Fruit fly (Drosophila melanogaster) whole organism, embryonic: ENCODE data around the gene gish.

Source experiments
- Antp ChIP-seq: fragments of 200-800 bp; sonication (Bioruptor generic); optimal IDR thresholded peaks from 3 replicates; lab custom pipeline; 2016; ENCODE audit warnings: missing biosample characterization, missing genetic modification characterization
- B-H1 ChIP-seq: fragments of 200-800 bp; sonication (Bioruptor generic); IDR thresholded peaks from 3 replicates; pipeline ENCODE4 v1.3.6; 2022; ENCODE audit warnings: missing biosample characterization, missing genetic modification characterization
- CG10147 ChIP-seq: fragments of 200-800 bp; sonication (Bioruptor generic); optimal IDR thresholded peaks from 2 replicates; lab custom pipeline; 2019; ENCODE audit warnings: missing biosample characterization, mild to moderate bottlenecking, missing genetic modification characterization, moderate library complexity
- CG10274 ChIP-seq: fragments of 200-800 bp; sonication (Bioruptor generic); optimal IDR thresholded peaks from 3 replicates; lab custom pipeline; 2017; ENCODE audit warnings: missing biosample characterization, mild to moderate bottlenecking, missing genetic modification characterization
- CG11723 ChIP-seq: fragments of 200-800 bp; sonication (Bioruptor generic); optimal IDR thresholded peaks from 2 replicates; lab custom pipeline; 2017; ENCODE audit warnings: missing biosample characterization, mild to moderate bottlenecking, missing genetic modification characterization
- CG1233 ChIP-seq: fragments of 200-800 bp; sonication (Bioruptor generic); optimal IDR thresholded peaks from 4 replicates; lab custom pipeline; 2018; ENCODE audit warnings: missing biosample characterization, mild to moderate bottlenecking, missing genetic modification characterization
- CG14710 ChIP-seq: fragments of 200-800 bp; sonication (Bioruptor generic); optimal IDR thresholded peaks from 3 replicates; lab custom pipeline; 2019; ENCODE audit warnings: missing biosample characterization, mild to moderate bottlenecking, missing genetic modification characterization, moderate library complexity
- CG30020 ChIP-seq: fragments of 200-800 bp; optimal IDR thresholded peaks from 2 replicates; lab custom pipeline; 2019; ENCODE audit warnings: missing biosample characterization, mild to moderate bottlenecking, missing genetic modification characterization, moderate library complexity
- CG30431 ChIP-seq: fragments of 200-800 bp; sonication (Bioruptor generic); optimal IDR thresholded peaks from 2 replicates; lab custom pipeline; 2017; ENCODE audit warnings: missing biosample characterization, missing genetic modification characterization
- CG31441 ChIP-seq: fragments of 200-800 bp; sonication (Bioruptor generic); IDR thresholded peaks from 2 replicates; pipeline ENCODE4 v1.3.6; 2022; ENCODE audit warnings: missing biosample characterization, missing genetic modification characterization
- CG3407 ChIP-seq: fragments of 200-800 bp; sonication (Bioruptor generic); optimal IDR thresholded peaks from 2 replicates; lab custom pipeline; 2018; ENCODE audit warnings: missing biosample characterization, mild to moderate bottlenecking, missing genetic modification characterization
- CG3726 ChIP-seq: fragments of 200-800 bp; sonication (Bioruptor generic); IDR thresholded peaks from 3 replicates; pipeline ENCODE4, ENCODE4 v1.3.6; 2022; ENCODE audit warnings: missing biosample characterization, missing genetic modification characterization
- CG3995 ChIP-seq: fragments of 200-800 bp; sonication (Bioruptor generic); optimal IDR thresholded peaks from 3 replicates; lab custom pipeline; 2016; ENCODE audit warnings: missing biosample characterization, missing genetic modification characterization
- CG6683 ChIP-seq: fragments of 200-800 bp; sonication (Bioruptor generic); optimal IDR thresholded peaks from 2 replicates; lab custom pipeline; 2017; ENCODE audit warnings: missing biosample characterization, mild to moderate bottlenecking, missing genetic modification characterization, missing genetic modification reagents
- CG8290 ChIP-seq, 3 experiments: fragments of 200-800 bp; sonication (Bioruptor generic); optimal IDR thresholded peaks; 2 replicates each; lab custom pipeline; 2016 to 2019; ENCODE audit warnings: missing biosample characterization in 3 of 3, missing genetic modification characterization in 3 of 3, mild to moderate bottlenecking in 2 of 3, moderate library complexity in 1 of 3
- CG8924 ChIP-seq: fragments of 200-800 bp; optimal IDR thresholded peaks from 3 replicates; lab custom pipeline; 2019; ENCODE audit warnings: missing biosample characterization, mild to moderate bottlenecking, missing genetic modification characterization, moderate library complexity
- CG9817 ChIP-seq: fragments of 200-800 bp; sonication (Bioruptor generic); optimal IDR thresholded peaks from 2 replicates; lab custom pipeline; 2018; ENCODE audit warnings: missing biosample characterization, mild to moderate bottlenecking, missing genetic modification characterization, moderate library complexity
- Chrac-16 ChIP-seq: fragments of 200-800 bp; sonication (Bioruptor generic); optimal IDR thresholded peaks from 3 replicates; lab custom pipeline; 2016; ENCODE audit warnings: missing biosample characterization, missing genetic modification characterization
- CrebB ChIP-seq: fragments of 200-800 bp; sonication (Bioruptor generic); optimal IDR thresholded peaks from 3 replicates; lab custom pipeline; 2018; ENCODE audit warnings: missing biosample characterization, mild to moderate bottlenecking, missing genetic modification characterization
- Dad ChIP-seq: fragments of 200-800 bp; sonication (Bioruptor generic); optimal IDR thresholded peaks from 3 replicates; lab custom pipeline; 2016; ENCODE audit warnings: missing biosample characterization, missing genetic modification characterization
- Dbx ChIP-seq: fragments of 200-800 bp; sonication (Bioruptor generic); IDR thresholded peaks from 3 replicates; pipeline ENCODE4 v1.3.6; 2022; ENCODE audit warnings: missing biosample characterization, missing genetic modification characterization
- Dfd ChIP-seq, 2 experiments: fragments of >200 bp; optimal IDR thresholded peaks; 2 replicates each; lab custom pipeline; 2017; ENCODE audit warnings: missing biosample characterization in 2 of 2, missing genetic modification characterization in 2 of 2
- Eip74EF ChIP-seq, 2 experiments: fragments of 200-800 bp in 1 of 2; fragments of >200 bp in 1 of 2; sonication (Bioruptor generic) in 1 of 2; optimal IDR thresholded peaks; 2 replicates each; lab custom pipeline; 2017 to 2019; ENCODE audit warnings: missing biosample characterization in 2 of 2, missing genetic modification characterization in 2 of 2, mild to moderate bottlenecking in 1 of 2, moderate library complexity in 1 of 2
- Elba2 ChIP-seq: fragments of 200-800 bp; sonication (Bioruptor generic); optimal IDR thresholded peaks from 3 replicates; lab custom pipeline; 2016; ENCODE audit warnings: missing biosample characterization, missing genetic modification characterization
- Ets97D ChIP-seq: fragments of 200-800 bp; sonication (Bioruptor generic); optimal IDR thresholded peaks from 3 replicates; lab custom pipeline; 2016; ENCODE audit warnings: missing biosample characterization, missing genetic modification characterization
- Hand ChIP-seq: fragments of 200-800 bp; sonication (Bioruptor generic); optimal IDR thresholded peaks from 2 replicates; lab custom pipeline; 2017; ENCODE audit warnings: mild to moderate bottlenecking, missing biosample characterization, missing genetic modification reagents, missing genetic modification characterization
- Hr3 ChIP-seq: fragments of 200-800 bp; sonication (Bioruptor generic); optimal IDR thresholded peaks from 3 replicates; lab custom pipeline; 2016; ENCODE audit warnings: missing biosample characterization, missing genetic modification characterization
- Hr51 ChIP-seq, 2 experiments: fragments of 200-800 bp; sonication (Bioruptor generic); optimal IDR thresholded peaks; 2 replicates in 1 of 2; 3 replicates in 1 of 2; lab custom pipeline; 2016 to 2018; ENCODE audit warnings: missing biosample characterization in 2 of 2, missing genetic modification characterization in 2 of 2, mild to moderate bottlenecking in 1 of 2, moderate library complexity in 1 of 2
- Hr78 ChIP-seq, 2 experiments: fragments of 200-800 bp in 1 of 2; fragments of >200 bp in 1 of 2; sonication (Bioruptor generic) in 1 of 2; optimal IDR thresholded peaks; 2 replicates each; lab custom pipeline; 2017 to 2019; ENCODE audit warnings: missing biosample characterization in 2 of 2, missing genetic modification characterization in 2 of 2, mild to moderate bottlenecking in 1 of 2, moderate library complexity in 1 of 2
- Kr ChIP-seq: fragments of 200-800 bp; sonication (Bioruptor generic); optimal IDR thresholded peaks from 2 replicates; lab custom pipeline; 2017; ENCODE audit warnings: missing biosample characterization, mild to moderate bottlenecking, missing genetic modification characterization
- NC2α ChIP-seq: fragments of 200-800 bp; sonication (Bioruptor generic); optimal IDR thresholded peaks from 2 replicates; lab custom pipeline; 2016; ENCODE audit warnings: missing biosample characterization, missing genetic modification characterization
- Pdp1 ChIP-seq, 2 experiments: fragments of 200-800 bp; sonication (Bioruptor generic); optimal IDR thresholded peaks; 3 replicates each; lab custom pipeline; 2016; ENCODE audit warnings: missing biosample characterization in 2 of 2, missing genetic modification characterization in 2 of 2, mild to moderate bottlenecking in 1 of 2, moderate library complexity in 1 of 2
- Ptx1 ChIP-seq: fragments of 200-800 bp; sonication (Bioruptor generic); IDR thresholded peaks from 2 replicates; pipeline ENCODE4 v1.3.6; 2022; ENCODE audit warnings: missing biosample characterization, missing genetic modification characterization
- Six4 ChIP-seq: fragments of 200-800 bp; sonication (Bioruptor generic); optimal IDR thresholded peaks from 2 replicates; lab custom pipeline; 2016; ENCODE audit warnings: missing biosample characterization, missing genetic modification characterization
- ac ChIP-seq: fragments of 200-800 bp; sonication (Bioruptor generic); optimal IDR thresholded peaks from 3 replicates; lab custom pipeline; 2017; ENCODE audit warnings: missing biosample characterization, mild to moderate bottlenecking, missing genetic modification characterization
- ap ChIP-seq: fragments of 200-800 bp; sonication (Bioruptor generic); IDR thresholded peaks from 2 replicates; pipeline ENCODE4 v1.3.6; 2022; ENCODE audit warnings: missing biosample characterization, missing genetic modification characterization
- gce ChIP-seq: fragments of 200-800 bp; sonication (Bioruptor generic); IDR thresholded peaks from 3 replicates; pipeline ENCODE4 v1.3.6; 2022; ENCODE audit warnings: missing biosample characterization, missing genetic modification characterization
- insv ChIP-seq, 2 experiments: fragments of 200-800 bp; sonication (Bioruptor generic); optimal IDR thresholded peaks; 3 replicates each; lab custom pipeline; 2016 to 2018; ENCODE audit warnings: missing biosample characterization in 2 of 2, missing genetic modification characterization in 2 of 2
- lilli ChIP-seq: fragments of 200-800 bp; sonication (Bioruptor generic); optimal IDR thresholded peaks from 3 replicates; lab custom pipeline; 2016; ENCODE audit warnings: missing biosample characterization, missing genetic modification characterization
- salm ChIP-seq: fragments of 200-800 bp; sonication (Bioruptor generic); optimal IDR thresholded peaks from 2 replicates; lab custom pipeline; 2018; ENCODE audit warnings: missing biosample characterization, mild to moderate bottlenecking, missing genetic modification characterization
- sens-2 ChIP-seq: fragments of 200-800 bp; sonication (Bioruptor generic); IDR thresholded peaks from 2 replicates; pipeline ENCODE4 v1.3.6; 2022; ENCODE audit warnings: missing biosample characterization, missing genetic modification characterization
- shn ChIP-seq: fragments of 200-800 bp; sonication (Bioruptor generic); optimal IDR thresholded peaks from 3 replicates; lab custom pipeline; 2016; ENCODE audit warnings: missing biosample characterization, missing genetic modification characterization
- sima ChIP-seq: fragments of 200-800 bp; sonication (Bioruptor generic); optimal IDR thresholded peaks from 2 replicates; lab custom pipeline; 2016; ENCODE audit warnings: missing biosample characterization, missing genetic modification characterization
- slbo ChIP-seq: fragments of 200-800 bp; sonication (Bioruptor generic); IDR thresholded peaks from 2 replicates; pipeline ENCODE4 v1.3.6; 2022; ENCODE audit warnings: missing biosample characterization, missing genetic modification characterization
- sna ChIP-seq: fragments of 200-800 bp; sonication (Bioruptor generic); IDR thresholded peaks from 2 replicates; pipeline ENCODE4 v1.3.6; 2022; ENCODE audit warnings: missing biosample characterization, missing genetic modification characterization; ENCODE audit not compliant: partially characterized antibody
- sqz ChIP-seq: fragments of 200-800 bp; sonication (Bioruptor generic); optimal IDR thresholded peaks from 3 replicates; lab custom pipeline; 2018; ENCODE audit warnings: missing biosample characterization, mild to moderate bottlenecking, missing genetic modification characterization
- tap ChIP-seq: fragments of 200-800 bp; optimal IDR thresholded peaks from 3 replicates; lab custom pipeline; 2019; ENCODE audit warnings: missing biosample characterization, mild to moderate bottlenecking, missing genetic modification characterization, moderate library complexity
- vfl ChIP-seq: fragments of 200-800 bp; sonication (Bioruptor generic); optimal IDR thresholded peaks from 2 replicates; lab custom pipeline; 2016; ENCODE audit warnings: missing biosample characterization, missing genetic modification characterization

gish gene

DNA sequence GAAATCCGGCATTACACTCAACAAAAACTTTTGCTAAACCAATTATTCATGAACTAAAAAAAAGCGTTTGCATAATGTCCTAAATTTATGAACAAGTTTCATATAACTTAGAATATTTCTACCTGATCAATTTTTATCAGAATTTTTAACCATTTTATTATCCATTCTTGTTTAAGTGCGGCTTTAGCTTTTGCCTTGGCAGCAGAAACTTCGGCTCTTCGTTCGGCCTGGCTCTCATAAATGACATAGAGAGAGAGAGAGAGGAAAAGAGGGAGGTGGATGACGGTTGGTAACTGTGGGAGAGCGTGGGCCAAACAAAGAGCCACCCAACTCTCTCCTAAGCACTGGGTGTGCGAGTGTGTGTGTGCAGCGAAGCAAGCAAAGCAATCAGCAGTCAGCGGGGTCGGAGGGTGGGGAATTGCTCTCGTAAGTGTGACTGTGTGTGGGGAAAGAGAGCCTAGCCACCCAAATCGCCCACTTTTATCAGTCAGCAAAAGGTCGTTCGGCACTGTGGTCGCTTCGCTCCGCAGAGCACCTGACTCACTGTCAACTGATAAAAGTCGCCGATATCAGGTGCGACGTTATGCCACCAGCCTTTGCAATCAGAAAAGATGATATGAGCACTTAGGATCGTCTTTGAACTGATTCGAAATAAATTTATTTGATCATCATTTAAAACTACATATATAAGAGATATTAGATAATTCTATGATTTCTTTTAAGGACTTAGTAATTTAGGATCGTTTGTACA, 47.7 kb upstream of the gish start (continued):
- TF ChIP-seq vfl (GFP tag; lab: Kevin White, UChicago) (peak; percentile 94), CG8290 (GFP tag; optimal IDR thresholded peaks at IDR 0.05; lab: Kevin White, UChicago) (peak; percentile 92), CG8290 (tag; optimal IDR thresholded peaks at IDR 0.05; lab: Kevin White, UChicago) (peak; percentile 74 to 82), Hand (GFP tag; lab: Kevin White, UChicago) (peak; percentile 97), CG3726 (GFP tag; lab: Robert Waterston, UW) (no peak), lilli (GFP tag; lab: Kevin White, UChicago) (peak; percentile 98), Six4 (GFP tag; lab: Kevin White, UChicago) (peak; percentile 96), Eip74EF (GFP tag; optimal IDR thresholded peaks at IDR 0.05; lab: Kevin White, UChicago) (peak in 1 of 2 experiments; percentile 98), Dfd (GFP tag; optimal IDR thresholded peaks at IDR 0.05; lab: Kevin White, UChicago) (no peak), Chrac-16 (peak; percentile 96), Hr3 (peak; percentile 96), CG30431 (peak; percentile 91), Hr51 (GFP tag; optimal IDR thresholded peaks at IDR 0.05; lab: Kevin White, UChicago) (peak; percentile 97 to 98), Dad (GFP tag; lab: Kevin White, UChicago) (peak; percentile 96), CG11723 (GFP tag; lab: Kevin White, UChicago) (peak; percentile 93), B-H1 (no peak), sqz (GFP tag; lab: Kevin White, UChicago) (peak; percentile 95), CG3995 (GFP tag; lab: Kevin White, UChicago) (peak; percentile 60), salm (tag; lab: Kevin White, UChicago) (peak; percentile 97), CrebB (tag; lab: Kevin White, UChicago) (peak; percentile 96), CG14710 (peak; percentile 97), sna (GFP tag; lab: Robert Waterston, UW) (no peak), Ptx1 (GFP tag; lab: Robert Waterston, UW) (no peak), sens-2 (GFP tag; lab: Robert Waterston, UW) (no peak), Pdp1 (GFP tag; optimal IDR thresholded peaks at IDR 0.05; lab: Kevin White, UChicago) (peak; percentile 93 to 97), Hr78 (GFP tag; optimal IDR thresholded peaks at IDR 0.05; lab: Kevin White, UChicago) (peak in 1 of 2 experiments; percentile 93), shn (peak; percentile 94), ac (peak; percentile 77), Kr (GFP tag; lab: Kevin White, UChicago) (peak; percentile 61), tap (peak; percentile 98), CG3407 (GFP tag; lab: Kevin White, UChicago) (peak; percentile 96), CG6683 (GFP tag; lab: Kevin White, UChicago) (peak; percentile 98), CG1233 (GFP tag; lab: Kevin White, UChicago) (peak; percentile 97), Antp (GFP tag; lab: Kevin White, UChicago) (peak; percentile 97), slbo (GFP tag; lab: Robert Waterston, UW) (no peak), CG10147 (GFP tag; lab: Kevin White, UChicago) (peak; percentile 98), Elba2 (GFP tag; lab: Kevin White, UChicago) (peak; percentile 42), CG10274 (peak; percentile 80), NC2α (GFP tag; lab: Kevin White, UChicago) (peak; percentile 96), sima (GFP tag; lab: Kevin White, UChicago) (peak; percentile 93), CG8924 (peak; percentile 99), CG9817 (peak; percentile 93), ap (GFP tag; lab: Robert Waterston, UW) (no peak), Dbx (no peak), CG30020 (tag; lab: Kevin White, UChicago) (peak; percentile 84), gce (GFP tag; lab: Robert Waterston, UW) (no peak), Ets97D (GFP tag; lab: Kevin White, UChicago) (peak; percentile 89), insv (GFP tag; optimal IDR thresholded peaks at IDR 0.05; lab: Kevin White, UChicago) (peak; percentile 49 to 66), CG31441 (GFP tag; lab: Robert Waterston, UW) (no peak)
